Fruit fly (Drosophila melanogaster) whole organism: ENCODE measurements around the gene Ugt302E1.

Experiments used
- CG8478 ChIP-seq: fragments of >200 bp; optimal IDR thresholded peaks from 2 replicates; lab custom pipeline; 2018; ENCODE audit warnings: inconsistent platforms
- Dll ChIP-seq: fragments of >200 bp; optimal IDR thresholded peaks from 2 replicates; lab custom pipeline; 2017
- EcR ChIP-seq, 2 experiments: fragments of >200 bp; optimal IDR thresholded peaks; 2 replicates each; lab custom pipeline; 2017; ENCODE audit warnings: missing biosample characterization in 2 of 2, missing genetic modification characterization in 2 of 2, missing genetic modification reagents in 2 of 2
- pan ChIP-seq: fragments of >200 bp; optimal IDR thresholded peaks from 2 replicates; lab custom pipeline; 2017
- psq ChIP-seq: fragments of >200 bp; optimal IDR thresholded peaks from 2 replicates; lab custom pipeline; 2017
- usp ChIP-seq: fragments of >200 bp; optimal IDR thresholded peaks from 2 replicates; lab custom pipeline; 2017; ENCODE audit warnings: missing biosample characterization, missing genetic modification characterization, mixed read lengths

The Ugt302E1 gene

dm6 chr3R:11173169-11173506 lies 18.7 kb downstream of the Ugt302E1 start:
- TF ChIP-seq psq (lab: Kevin White, UChicago) (no peak), usp (no peak), EcR (GFP tag; optimal IDR thresholded peaks at IDR 0.05; lab: Kevin White, UChicago) (no peak), Dll (lab: Kevin White, UChicago) (no peak), pan (lab: Kevin White, UChicago) (no peak), CG8478 (lab: Kevin White, UChicago) (no peak)

dm6 chr3R:11175308-11175707 lies 20.9 kb downstream of the Ugt302E1 start, which contains the start of the genes Ugt304A1 and Ugt303A1:
TSS of gene Ugt304A1 (minus strand) at chr3R:11175408.
TSS of gene Ugt303A1 (plus strand) at chr3R:11175529.
- TF ChIP-seq Dll (lab: Kevin White, UChicago) (no peak), EcR (GFP tag; optimal IDR thresholded peaks at IDR 0.05; lab: Kevin White, UChicago) (no peak), pan (lab: Kevin White, UChicago) (no peak), CG8478 (lab: Kevin White, UChicago) (no peak), psq (lab: Kevin White, UChicago) (no peak), usp (no peak)

DNA sequence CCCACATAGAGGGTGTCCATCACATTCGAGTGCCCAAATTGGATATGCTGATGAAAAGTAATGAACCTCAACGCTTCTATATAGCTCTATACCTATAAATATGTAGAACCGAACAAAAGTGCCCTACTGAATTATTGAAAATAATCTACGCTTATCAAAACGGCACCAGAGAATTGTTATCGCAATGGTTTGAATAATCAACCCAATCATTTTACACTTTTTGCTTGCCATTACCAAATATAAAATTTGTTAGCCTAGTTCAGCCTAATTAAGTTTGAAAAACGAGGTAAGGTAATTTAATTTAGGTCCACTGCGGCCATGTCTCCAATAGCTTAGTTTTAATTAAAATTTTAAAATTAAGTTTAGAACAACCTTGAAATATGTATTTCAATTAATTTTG lies 21.4 kb downstream of the Ugt302E1 start:
- TF ChIP-seq Dll (lab: Kevin White, UChicago) (no peak), pan (lab: Kevin White, UChicago) (no peak), usp (no peak), psq (lab: Kevin White, UChicago) (no peak), EcR (GFP tag; optimal IDR thresholded peaks at IDR 0.05; lab: Kevin White, UChicago) (no peak), CG8478 (lab: Kevin White, UChicago) (no peak)

dm6 chr3R:11177579-11177978 lies 23.2 kb downstream of the Ugt302E1 start:
- no peak for TF ChIP-seq EcR (GFP tag; optimal IDR thresholded peaks at IDR 0.05; lab: Kevin White, UChicago)
- TF ChIP-seq CG8478 (lab: Kevin White, UChicago) = no peak
- no peak for TF ChIP-seq psq (lab: Kevin White, UChicago)
- no peak for TF ChIP-seq Dll (lab: Kevin White, UChicago)
- no peak for TF ChIP-seq usp
- TF ChIP-seq pan (lab: Kevin White, UChicago) = no peak

dm6 chr3R:11178300-11178699 lies 23.9 kb downstream of the Ugt302E1 start:
- TF ChIP-seq CG8478 (lab: Kevin White, UChicago) (no peak), usp (no peak), psq (lab: Kevin White, UChicago) (no peak), pan (lab: Kevin White, UChicago) (no peak), Dll (lab: Kevin White, UChicago) (no peak), EcR (GFP tag; optimal IDR thresholded peaks at IDR 0.05; lab: Kevin White, UChicago) (no peak)

DNA sequence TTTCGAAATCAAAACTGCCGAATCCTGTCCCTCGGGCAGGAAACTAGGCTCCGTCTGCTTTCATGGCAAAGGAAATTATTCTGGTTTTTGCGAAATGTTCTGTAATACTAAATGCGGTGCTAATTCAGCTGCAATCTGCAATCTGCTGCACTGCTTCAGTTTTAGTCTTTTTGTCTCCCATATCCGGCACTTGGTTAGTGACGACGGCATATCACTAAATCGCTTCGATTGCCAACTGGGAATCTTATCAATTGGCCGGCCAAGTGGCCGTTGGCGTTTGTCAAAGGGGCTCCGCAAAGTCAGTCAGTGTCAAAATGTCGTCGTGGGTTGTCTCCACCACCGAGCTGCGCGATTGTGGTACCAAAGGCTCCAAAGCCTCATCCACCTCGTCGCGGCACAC lies 41.4 kb downstream of the Ugt302E1 start, which contains the start of gene CG18577:
Gene CG18577, plus strand, starts transcription at position 301 of the 400 bp plus-strand sequence.
- TF ChIP-seq psq (lab: Kevin White, UChicago) = no peak
- TF ChIP-seq Dll (lab: Kevin White, UChicago) = no peak
- TF ChIP-seq EcR (GFP tag; optimal IDR thresholded peaks at IDR 0.05; lab: Kevin White, UChicago) = no peak
- no peak for TF ChIP-seq pan (lab: Kevin White, UChicago)
- no peak for TF ChIP-seq usp
- no peak for TF ChIP-seq CG8478 (lab: Kevin White, UChicago)

- TF ChIP-seq CG8478 (lab: Kevin White, UChicago) = no peak
- no peak for TF ChIP-seq Dll (lab: Kevin White, UChicago)
- no peak for TF ChIP-seq usp
- TF ChIP-seq EcR (GFP tag; optimal IDR thresholded peaks at IDR 0.05; lab: Kevin White, UChicago) = no peak
- TF ChIP-seq psq (lab: Kevin White, UChicago) = no peak
- no peak for TF ChIP-seq pan (lab: Kevin White, UChicago)
Observed at dm6 chr3R:11196648-11197388, 42.4 kb downstream of the Ugt302E1 start.

DNA sequence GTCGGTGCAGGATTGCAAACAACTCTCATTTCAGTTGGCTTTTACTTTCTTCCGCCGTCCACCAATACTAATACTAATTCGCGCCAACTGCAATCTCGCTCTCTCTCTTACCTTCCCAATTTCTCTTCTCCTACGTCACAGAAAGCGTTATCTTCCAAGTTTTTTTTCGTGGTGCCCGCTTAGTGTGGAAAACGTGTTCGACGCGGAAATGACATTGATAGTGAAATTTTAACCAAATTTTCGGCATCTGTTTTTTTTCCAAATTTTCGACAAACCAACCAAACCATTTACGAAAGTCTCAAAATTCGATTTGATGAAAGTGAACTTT lies 42.9 kb downstream of the Ugt302E1 start, which contains the start of gene cu:
Gene cu, plus strand, starts transcription at position 204 of the 328 bp plus-strand sequence.
- TF ChIP-seq Dll (lab: Kevin White, UChicago) (no peak), pan (lab: Kevin White, UChicago) (no peak), EcR (GFP tag; optimal IDR thresholded peaks at IDR 0.05; lab: Kevin White, UChicago) (no peak), usp (no peak), CG8478 (lab: Kevin White, UChicago) (no peak), psq (lab: Kevin White, UChicago) (no peak)

DNA sequence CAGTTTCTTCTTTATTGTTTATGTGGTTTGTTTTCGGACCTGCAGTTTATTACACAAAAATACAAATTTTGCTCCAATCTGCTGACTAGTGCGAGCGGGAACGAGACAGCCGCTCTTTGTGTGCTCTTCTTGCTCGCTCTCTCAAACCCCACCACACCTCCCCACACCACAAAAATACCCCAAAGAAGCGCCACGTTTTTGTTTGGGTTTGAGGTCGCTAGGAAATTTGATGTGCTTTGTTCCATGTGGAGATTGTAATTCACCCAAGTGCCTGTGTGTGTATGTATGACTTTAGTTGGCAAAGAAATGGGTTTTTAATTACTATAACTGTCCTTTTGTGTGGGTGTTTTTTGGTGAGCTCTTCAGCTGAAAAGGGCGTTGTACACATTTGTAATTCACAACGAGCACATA lies 43.6 kb downstream of the Ugt302E1 start:
- TF ChIP-seq CG8478 (lab: Kevin White, UChicago) (no peak), EcR (GFP tag; optimal IDR thresholded peaks at IDR 0.05; lab: Kevin White, UChicago) (peak in 1 of 2 experiments; percentile 1)

dm6 chr3R:11199227-11199835 lies 44.9 kb downstream of the Ugt302E1 start:
- TF ChIP-seq usp (no peak), EcR (GFP tag; optimal IDR thresholded peaks at IDR 0.05; lab: Kevin White, UChicago) (no peak), CG8478 (lab: Kevin White, UChicago) (no peak), pan (lab: Kevin White, UChicago) (no peak), Dll (lab: Kevin White, UChicago) (no peak), psq (lab: Kevin White, UChicago) (no peak)

- TF ChIP-seq CG8478 (lab: Kevin White, UChicago) = no peak
- TF ChIP-seq EcR (GFP tag; optimal IDR thresholded peaks at IDR 0.05; lab: Kevin White, UChicago) = peak in 1 of 2 experiments; percentile 74
- TF ChIP-seq Dll (lab: Kevin White, UChicago) = no peak
Observed at dm6 chr3R:11200042-11200884, 45.8 kb downstream of the Ugt302E1 start.
